Worm (Caenorhabditis elegans): ENCODE measurements around the gene C04C11.1.

C04C11.1 gene

ce11 chrX:14062771-14063170 lies 42.4 kb downstream of the C04C11.1 start:
- TF ChIP-seq set-16 (GFP tag; IDR thresholded peaks at IDR 0.05) (peak; percentile 49), hmg-1.1 (GFP tag; IDR thresholded peaks at IDR 0.05) (no peak), rbr-2 (tag; optimal IDR thresholded peaks at IDR 0.05) (no peak)

DNA sequence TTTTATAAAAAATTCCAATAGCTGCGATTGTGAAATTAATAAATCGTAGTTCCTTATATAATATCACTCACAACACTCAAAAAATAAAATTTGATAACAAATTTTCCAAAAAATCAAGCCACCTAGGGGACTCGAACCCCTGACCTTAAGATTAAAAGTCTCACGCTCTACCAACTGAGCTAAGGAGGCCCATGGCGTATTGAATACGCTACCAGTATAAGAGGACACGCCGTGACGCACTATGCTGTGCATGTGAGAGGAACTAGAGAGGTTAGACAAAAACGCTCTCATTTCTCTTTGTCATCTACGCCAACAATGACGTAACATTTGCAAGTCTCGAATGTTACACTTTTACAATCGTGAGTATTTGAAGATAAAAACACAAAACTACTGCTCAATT lies 43.4 kb downstream of the C04C11.1 start:
- TF ChIP-seq F10B5.3 (tag; optimal IDR thresholded peaks at IDR 0.05) (peak; percentile 52), tag-97 (GFP tag; IDR thresholded peaks at IDR 0.05) (0 out of 2 replicates have a peak, but pooled peaks have one; percentile 52), madf-5 (GFP tag; IDR thresholded peaks at IDR 0.05) (peak; percentile 98), F26F4.8 (GFP tag; conservative IDR thresholded peaks at IDR 0.05) (peak; percentile 96), skn-1 (tag; optimal IDR thresholded peaks at IDR 0.05) (no peak), ztf-7 (tag; optimal IDR thresholded peaks at IDR 0.05) (peak; percentile 87), lin-1 (GFP tag; IDR thresholded peaks at IDR 0.05) (peak; percentile 95), mxl-3 (GFP tag; optimal IDR thresholded peaks at IDR 0.05) (peak; percentile 79), pqm-1 (tag; optimal IDR thresholded peaks at IDR 0.05) (peak; percentile 49), ceh-44 (GFP tag; IDR thresholded peaks at IDR 0.05) (peak; percentile 89), dve-1 (tag; optimal IDR thresholded peaks at IDR 0.05; ENCODE audit: insufficient read depth) (peak; percentile 90), fkh-10 (GFP tag; optimal IDR thresholded peaks at IDR 0.05) (peak; percentile 28), ceh-82 (tag; optimal IDR thresholded peaks at IDR 0.05) (no peak), Y105C5A.15 (GFP tag; IDR thresholded peaks at IDR 0.05) (peak; percentile 98), D1046.2 (GFP tag; IDR thresholded peaks at IDR 0.05) (peak; percentile 94), fos-1 (tag; optimal IDR thresholded peaks at IDR 0.05) (no peak), hlh-11 (tag; optimal IDR thresholded peaks at IDR 0.05) (peak; percentile 87), Y48G9A.11 (GFP tag; IDR thresholded peaks at IDR 0.05) (peak; percentile 79), lin-29 (GFP tag; IDR thresholded peaks at IDR 0.05) (peak; percentile 68; the same call in 1 of the 2 replicates), unc-62 (GFP tag; optimal IDR thresholded peaks at IDR 0.05 in 1 of 2) (peak in 1 of 2 experiments; percentile 98), unc-62 (tag; optimal IDR thresholded peaks at IDR 0.05) (no peak), nhr-10 (tag; optimal IDR thresholded peaks at IDR 0.05) (peak; percentile 48), jun-1 (tag; optimal IDR thresholded peaks at IDR 0.05) (peak; percentile 61), saeg-2 (GFP tag; IDR thresholded peaks at IDR 0.05) (peak; percentile 88), lin-38 (GFP tag; IDR thresholded peaks at IDR 0.05) (peak; percentile 86), ztf-11 (tag; optimal IDR thresholded peaks at IDR 0.05) (no peak), unc-130 (GFP tag; optimal IDR thresholded peaks at IDR 0.05) (peak; percentile 62), aly-2 (tag; optimal IDR thresholded peaks at IDR 0.05) (peak; percentile 56), zfp-2 (tag; optimal IDR thresholded peaks at IDR 0.05) (peak; percentile 60), attf-4 (tag; optimal IDR thresholded peaks at IDR 0.05) (no peak), ZK546.5 (tag; optimal IDR thresholded peaks at IDR 0.05) (no peak), lin-39 (tag; optimal IDR thresholded peaks at IDR 0.05) (no peak), nhr-11 (tag; optimal IDR thresholded peaks at IDR 0.05) (peak; percentile 86), R02D3.7 (tag; optimal IDR thresholded peaks at IDR 0.05) (peak; percentile 31), snpc-1.2 (GFP tag; IDR thresholded peaks at IDR 0.05) (peak; percentile 92), dmd-8 (GFP tag; IDR thresholded peaks at IDR 0.05) (peak; percentile 97), Y5F2A.4 (GFP tag; optimal IDR thresholded peaks at IDR 0.05) (peak; percentile 83), zfp-3 (GFP tag; conservative IDR thresholded peaks at IDR 0.05) (peak; percentile 90), lim-7 (GFP tag; IDR thresholded peaks at IDR 0.05) (peak; percentile 100), madf-9 (GFP tag; conservative IDR thresholded peaks at IDR 0.05) (peak; percentile 94), nhr-28 (tag; optimal IDR thresholded peaks at IDR 0.05) (peak; percentile 87), daf-19 (GFP tag; conservative IDR thresholded peaks at IDR 0.05) (no peak), arid-1 (GFP tag; conservative IDR thresholded peaks at IDR 0.05) (peak; percentile 97), lsy-2 (tag; optimal IDR thresholded peaks at IDR 0.05) (peak; percentile 72 to 88), nhr-102 (tag; optimal IDR thresholded peaks at IDR 0.05) (peak; percentile 69), zag-1 (tag; optimal IDR thresholded peaks at IDR 0.05) (no peak), daf-16 (GFP tag; optimal IDR thresholded peaks at IDR 0.05) (peak; percentile 90 to 91), daf-16 (tag; optimal IDR thresholded peaks at IDR 0.05) (peak; percentile 91), snpc-4 (tag; optimal IDR thresholded peaks at IDR 0.05) (no peak)
